Worm (Caenorhabditis elegans): ENCODE data around the gene rod-1.

The rod-1 gene

ce11 chrIV:7454890-7455289 lies 23.4 kb upstream of the rod-1 start:
- TF ChIP-seq hlh-15 (tag; optimal IDR thresholded peaks at IDR 0.05) (no peak), K09A11.1 (tag; optimal IDR thresholded peaks at IDR 0.05; ENCODE audit: insufficient read depth) (no peak), ceh-18 (tag; optimal IDR thresholded peaks at IDR 0.05) (no peak), pros-1 (tag; optimal IDR thresholded peaks at IDR 0.05) (no peak), ceh-24 (tag; optimal IDR thresholded peaks at IDR 0.05) (no peak), sox-4 (tag; optimal IDR thresholded peaks at IDR 0.05) (no peak), sox-2 (GFP tag; IDR thresholded peaks at IDR 0.05) (no peak), ceh-2 (tag; optimal IDR thresholded peaks at IDR 0.05) (no peak), unc-3 (GFP tag; conservative IDR thresholded peaks at IDR 0.05) (no peak), unc-3 (tag; optimal IDR thresholded peaks at IDR 0.05) (no peak), C08G9.2 (tag; optimal IDR thresholded peaks at IDR 0.05) (no peak), ceh-31 (tag; optimal IDR thresholded peaks at IDR 0.05) (peak; percentile 3), T23F11.4 (GFP tag; optimal IDR thresholded peaks at IDR 0.05) (no peak), ttx-3 (tag; optimal IDR thresholded peaks at IDR 0.05) (no peak), ref-2 (tag; optimal IDR thresholded peaks at IDR 0.05) (peak; percentile 6), hlh-13 (GFP tag; optimal IDR thresholded peaks at IDR 0.05) (no peak)

DNA sequence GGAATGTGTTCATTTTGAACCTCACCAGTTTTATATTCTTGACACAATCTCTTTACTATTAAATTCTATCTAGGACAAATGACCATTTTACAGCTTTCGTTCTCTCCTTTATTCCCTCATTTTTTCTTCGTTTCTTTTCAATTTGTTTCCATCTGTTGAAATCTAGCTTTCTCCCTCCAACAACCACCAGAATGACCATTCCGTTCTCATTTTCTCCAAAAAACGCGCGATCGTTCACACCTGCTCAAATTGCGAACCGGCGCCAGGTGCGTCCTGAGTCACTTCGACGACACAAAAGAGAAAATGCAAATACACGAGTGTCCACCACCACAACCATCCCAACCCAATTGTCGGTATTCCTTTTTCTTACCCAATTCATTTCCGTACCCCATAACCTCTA lies 22.0 kb upstream of the rod-1 start, which contains the start of gene F13B6.1:
F13B6.1 (plus strand) TSS at position 301 of the 400 bp plus-strand sequence.
- TF ChIP-seq hlh-8 (tag; optimal IDR thresholded peaks at IDR 0.05) = no peak
- no peak for TF ChIP-seq ceh-18 (tag; optimal IDR thresholded peaks at IDR 0.05)
- no peak for TF ChIP-seq unc-3 (GFP tag; conservative IDR thresholded peaks at IDR 0.05)
- no peak for TF ChIP-seq unc-3 (tag; optimal IDR thresholded peaks at IDR 0.05)
- no peak for TF ChIP-seq ama-1 (optimal IDR thresholded peaks at IDR 0.05)
- TF ChIP-seq nhr-232 (tag; optimal IDR thresholded peaks at IDR 0.05) = no peak
- no peak for TF ChIP-seq pha-4 (tag; optimal IDR thresholded peaks at IDR 0.05)
- TF ChIP-seq ceh-9 (tag; optimal IDR thresholded peaks at IDR 0.05) = no peak
- TF ChIP-seq ceh-24 (tag; optimal IDR thresholded peaks at IDR 0.05) = no peak
- no peak for TF ChIP-seq sox-2 (GFP tag; IDR thresholded peaks at IDR 0.05)

ce11 chrIV:7460225-7460624 lies 18.0 kb upstream of the rod-1 start, which contains the start of gene F13B6.2:
F13B6.2 (minus strand) TSS chrIV:7460325.
- TF ChIP-seq ceh-48 (tag; optimal IDR thresholded peaks at IDR 0.05) (no peak), unc-42 (tag; optimal IDR thresholded peaks at IDR 0.05) (no peak), ceh-22 (tag; optimal IDR thresholded peaks at IDR 0.05) (no peak), ceh-34 (tag; optimal IDR thresholded peaks at IDR 0.05) (no peak), rnt-1 (tag; optimal IDR thresholded peaks at IDR 0.05) (no peak), ceh-31 (tag; optimal IDR thresholded peaks at IDR 0.05) (no peak), ceh-45 (GFP tag; IDR thresholded peaks at IDR 0.05) (no peak), elt-4 (tag; optimal IDR thresholded peaks at IDR 0.05) (no peak)

ce11 chrIV:7465857-7466256 lies 12.4 kb upstream of the rod-1 start, which contains the start of gene F13B6.3:
F13B6.3 (minus strand) TSS chrIV:7465957.
- TF ChIP-seq ceh-31 (tag; optimal IDR thresholded peaks at IDR 0.05) (no peak), che-1 (tag; optimal IDR thresholded peaks at IDR 0.05) (no peak), pha-2 (tag; optimal IDR thresholded peaks at IDR 0.05) (no peak), ztf-16 (tag; optimal IDR thresholded peaks at IDR 0.05) (no peak), K02D7.2 (tag; optimal IDR thresholded peaks at IDR 0.05) (no peak), pat-9 (tag; optimal IDR thresholded peaks at IDR 0.05) (no peak), pax-1 (tag; optimal IDR thresholded peaks at IDR 0.05) (no peak), sdc-2 (tag; optimal IDR thresholded peaks at IDR 0.05) (no peak), unc-86 (tag; optimal IDR thresholded peaks at IDR 0.05) (no peak), elt-4 (tag; optimal IDR thresholded peaks at IDR 0.05) (no peak), F13H6.1 (tag; optimal IDR thresholded peaks at IDR 0.05) (no peak), C38D4.7 (GFP tag; optimal IDR thresholded peaks at IDR 0.05) (no peak), pqm-1 (tag; optimal IDR thresholded peaks at IDR 0.05) (no peak), ceh-22 (tag; optimal IDR thresholded peaks at IDR 0.05) (no peak), hlh-6 (tag; optimal IDR thresholded peaks at IDR 0.05) (no peak), odd-2 (tag; optimal IDR thresholded peaks at IDR 0.05) (no peak), ceh-48 (tag; optimal IDR thresholded peaks at IDR 0.05) (no peak), ceh-24 (tag; optimal IDR thresholded peaks at IDR 0.05) (no peak)
